Worm (Caenorhabditis elegans): ENCODE results near the gene fbxb-16.

fbxb-16 gene

ce11 chrII:1688813-1689212 lies 37.1 kb upstream of the fbxb-16 start, which contains the start of the genes fbxb-18 and fbxb-19:
TSS of gene fbxb-18 (minus strand) at chrII:1688913.
TSS of gene fbxb-19 (minus strand) at chrII:1689181.
- TF ChIP-seq fos-1 (tag; optimal IDR thresholded peaks at IDR 0.05) (no peak), ama-1 (optimal IDR thresholded peaks at IDR 0.05) (no peak), lsy-12 (tag; optimal IDR thresholded peaks at IDR 0.05) (no peak), pqm-1 (tag; optimal IDR thresholded peaks at IDR 0.05) (no peak), sea-2 (GFP tag; optimal IDR thresholded peaks at IDR 0.05) (no peak), nhr-77 (tag; optimal IDR thresholded peaks at IDR 0.05) (no peak), ZK546.5 (tag; optimal IDR thresholded peaks at IDR 0.05) (no peak), hmg-11 (tag; optimal IDR thresholded peaks at IDR 0.05) (no peak), fkh-2 (tag; optimal IDR thresholded peaks at IDR 0.05) (no peak), nhr-11 (tag; optimal IDR thresholded peaks at IDR 0.05) (no peak), daf-12 (tag; optimal IDR thresholded peaks at IDR 0.05) (no peak), ztf-11 (tag; optimal IDR thresholded peaks at IDR 0.05) (no peak), ztf-4 (tag; optimal IDR thresholded peaks at IDR 0.05) (no peak), ceh-16 (tag; optimal IDR thresholded peaks at IDR 0.05) (no peak), fkh-10 (GFP tag; optimal IDR thresholded peaks at IDR 0.05) (no peak), lin-15B (tag; optimal IDR thresholded peaks at IDR 0.05) (no peak), ceh-82 (tag; optimal IDR thresholded peaks at IDR 0.05) (no peak)

DNA sequence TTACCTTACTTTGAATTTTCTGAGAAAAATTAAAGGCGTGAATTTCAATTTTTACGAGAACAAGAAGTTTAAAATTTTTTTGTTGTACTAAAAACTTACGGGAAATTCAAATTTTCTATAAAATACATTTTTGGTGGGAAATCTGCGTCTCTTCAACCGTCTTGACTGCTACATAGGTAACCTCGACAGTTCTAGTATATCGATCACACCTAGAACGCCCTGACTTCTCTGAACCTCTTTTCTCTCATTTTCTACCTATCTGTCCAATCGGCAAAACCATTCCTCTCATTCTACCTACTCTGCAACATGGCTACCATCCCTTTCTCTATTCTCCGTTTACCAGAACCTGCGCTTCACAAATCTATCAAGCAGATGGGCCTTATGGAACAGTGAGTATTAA lies 32.0 kb upstream of the fbxb-16 start, which contains the start of gene fbxb-25:
fbxb-25 (plus strand) TSS at position 301 of the 400 bp plus-strand sequence.
- TF ChIP-seq lin-15B (tag; optimal IDR thresholded peaks at IDR 0.05) (no peak), nhr-11 (tag; optimal IDR thresholded peaks at IDR 0.05) (no peak)

DNA sequence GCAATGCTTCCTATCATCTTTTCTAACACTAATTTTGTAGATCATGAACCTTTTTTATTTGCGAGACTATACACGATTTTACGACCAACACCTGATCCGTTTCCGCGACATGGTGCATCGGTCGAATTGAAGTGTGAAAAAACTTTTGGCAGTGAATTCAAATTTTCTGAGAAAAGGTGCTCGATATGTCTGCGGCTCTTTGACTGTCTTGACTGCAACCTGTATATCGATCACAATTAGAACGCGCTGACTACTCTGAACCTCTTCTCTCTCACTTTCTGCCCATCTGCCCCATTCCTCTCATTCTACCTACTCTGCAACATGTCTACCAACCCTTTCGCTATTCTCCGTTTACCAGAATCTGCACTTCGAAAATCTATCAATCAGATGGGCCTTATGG lies 30.5 kb upstream of the fbxb-16 start, which contains the start of gene fbxb-26:
fbxb-26 (plus strand) TSS at position 301 of the 400 bp plus-strand sequence.
- TF ChIP-seq nfya-1 (tag; optimal IDR thresholded peaks at IDR 0.05; ENCODE audit: insufficient read depth) (no peak), pha-4 (tag; optimal IDR thresholded peaks at IDR 0.05) (no peak), elt-2 (tag; optimal IDR thresholded peaks at IDR 0.05) (no peak), jun-1 (tag; optimal IDR thresholded peaks at IDR 0.05) (no peak), egl-27 (tag; optimal IDR thresholded peaks at IDR 0.05) (no peak), unc-39 (tag; optimal IDR thresholded peaks at IDR 0.05) (no peak), fkh-2 (tag; optimal IDR thresholded peaks at IDR 0.05) (no peak), ceh-28 (tag; optimal IDR thresholded peaks at IDR 0.05) (no peak), daf-12 (tag; optimal IDR thresholded peaks at IDR 0.05) (no peak), nhr-11 (tag; optimal IDR thresholded peaks at IDR 0.05) (no peak), fos-1 (tag; optimal IDR thresholded peaks at IDR 0.05) (no peak), ceh-82 (tag; optimal IDR thresholded peaks at IDR 0.05) (no peak), nhr-237 (tag; optimal IDR thresholded peaks at IDR 0.05) (no peak), nhr-25 (tag; optimal IDR thresholded peaks at IDR 0.05) (no peak), unc-62 (GFP tag; optimal IDR thresholded peaks at IDR 0.05) (no peak), nhr-28 (tag; optimal IDR thresholded peaks at IDR 0.05) (no peak), pqm-1 (tag; optimal IDR thresholded peaks at IDR 0.05) (no peak), ama-1 (optimal IDR thresholded peaks at IDR 0.05) (no peak), sea-2 (GFP tag; optimal IDR thresholded peaks at IDR 0.05) (no peak), skn-1 (tag; optimal IDR thresholded peaks at IDR 0.05) (no peak)

ce11 chrII:1679081-1679480 lies 27.4 kb upstream of the fbxb-16 start, which contains the start of gene irld-36:
TSS of gene irld-36 (plus strand) at chrII:1679381.
- no peak for TF ChIP-seq pha-4 (tag; optimal IDR thresholded peaks at IDR 0.05)
- TF ChIP-seq unc-39 (tag; optimal IDR thresholded peaks at IDR 0.05): no peak
- no peak for TF ChIP-seq lin-39 (tag; optimal IDR thresholded peaks at IDR 0.05)
- TF ChIP-seq R02D3.7 (tag; optimal IDR thresholded peaks at IDR 0.05): no peak
- no peak for TF ChIP-seq nhr-67 (tag; optimal IDR thresholded peaks at IDR 0.05)
- TF ChIP-seq ceh-9 (tag; optimal IDR thresholded peaks at IDR 0.05): no peak
- TF ChIP-seq snpc-4 (tag; optimal IDR thresholded peaks at IDR 0.05): no peak
- TF ChIP-seq egl-27 (tag; optimal IDR thresholded peaks at IDR 0.05): no peak
- no peak for TF ChIP-seq nhr-25 (tag; optimal IDR thresholded peaks at IDR 0.05)

DNA sequence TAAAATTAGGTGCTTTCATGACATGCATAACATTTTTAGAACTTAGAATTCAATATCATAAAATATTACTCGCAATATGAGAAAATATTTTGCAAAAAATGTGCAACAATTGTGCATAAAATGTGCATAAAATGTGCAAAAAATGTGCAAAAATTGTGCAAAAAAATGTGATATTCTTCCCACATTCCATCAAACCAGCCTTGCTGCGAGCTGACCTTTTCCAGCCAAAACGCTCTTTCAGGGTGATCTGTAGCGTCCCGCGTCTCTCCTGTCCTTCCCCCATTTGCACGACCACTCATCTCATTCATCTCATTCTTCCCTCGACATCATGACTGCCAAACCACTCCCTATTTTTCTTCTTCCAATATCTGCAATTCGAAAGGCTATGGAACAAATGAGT lies 24.4 kb upstream of the fbxb-16 start, which contains the start of gene fbxb-17:
fbxb-17 (plus strand) TSS at position 301 of the 400 bp plus-strand sequence.
- TF ChIP-seq mml-1 (tag; optimal IDR thresholded peaks at IDR 0.05) (no peak), nhr-11 (tag; optimal IDR thresholded peaks at IDR 0.05) (no peak), nhr-67 (tag; optimal IDR thresholded peaks at IDR 0.05) (no peak), lsy-12 (tag; optimal IDR thresholded peaks at IDR 0.05) (no peak), unc-39 (tag; optimal IDR thresholded peaks at IDR 0.05) (no peak), ZK546.5 (tag; optimal IDR thresholded peaks at IDR 0.05) (no peak), egl-27 (tag; optimal IDR thresholded peaks at IDR 0.05) (no peak), aly-2 (tag; optimal IDR thresholded peaks at IDR 0.05) (no peak), unc-62 (GFP tag; optimal IDR thresholded peaks at IDR 0.05) (no peak), R02D3.7 (tag; optimal IDR thresholded peaks at IDR 0.05) (no peak), ztf-11 (tag; optimal IDR thresholded peaks at IDR 0.05) (no peak), fos-1 (tag; optimal IDR thresholded peaks at IDR 0.05) (no peak), ama-1 (optimal IDR thresholded peaks at IDR 0.05) (no peak), eor-1 (tag; optimal IDR thresholded peaks at IDR 0.05) (no peak), ceh-82 (tag; optimal IDR thresholded peaks at IDR 0.05) (no peak)

Data from whole organism, L3 larva.